Comparison of ENCODE assay signal across 1 worm cellular context in the genomic region with DNA sequence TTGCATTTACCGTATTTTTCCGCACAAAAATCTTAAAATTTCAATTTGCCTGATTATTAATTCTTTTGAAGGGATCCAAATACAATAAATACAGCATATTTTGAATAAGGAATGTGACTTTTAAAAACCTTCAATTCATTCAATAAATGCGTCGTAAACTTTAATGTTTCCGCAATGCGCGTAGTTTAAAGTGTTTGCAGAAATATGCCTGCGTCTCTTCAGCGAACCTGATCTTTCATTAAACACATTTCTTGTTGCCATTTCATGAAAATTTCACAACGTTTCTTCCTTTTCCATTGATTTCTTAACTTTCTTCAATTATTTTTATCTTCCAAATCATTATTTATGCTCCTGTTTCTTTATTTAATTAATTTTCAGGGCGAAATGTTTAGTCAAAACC.
TF ChIP-seq lines count a peak whose summit lies in the region.

Gene vps-37 (plus strand): TSS at position 378 of the 400 bp plus-strand sequence.

TF ChIP-seq in whole organism, L1 larva, 84 proteins besides CTCF, POLR2A, EP300 and RAD21 (continued from another document):
- TF ChIP-seq sptf-1 (tag; optimal IDR thresholded peaks at IDR 0.05; lab: Kevin White, UChicago) (no peak), grh-1 (GFP tag; IDR thresholded peaks at IDR 0.05; lab: Robert Waterston, UW) (peak; percentile 56; the same call in 1 of the 2 replicates), C16A3.4 (tag; optimal IDR thresholded peaks at IDR 0.05; lab: Kevin White, UChicago) (peak; percentile 87), elt-2 (tag; optimal IDR thresholded peaks at IDR 0.05; lab: Kevin White, UChicago) (no peak), nhr-237 (tag; optimal IDR thresholded peaks at IDR 0.05; lab: Kevin White, UChicago) (peak; percentile 27), lin-35 (GFP tag; optimal IDR thresholded peaks at IDR 0.05; lab: Kevin White, UChicago) (peak; percentile 88 to 90), vab-15 (tag; optimal IDR thresholded peaks at IDR 0.05; lab: Kevin White, UChicago) (no peak), lin-39 (tag; optimal IDR thresholded peaks at IDR 0.05; lab: Kevin White, UChicago) (peak; percentile 61), elt-3 (tag; optimal IDR thresholded peaks at IDR 0.05; lab: Kevin White, UChicago) (peak in 2 of 6 experiments; percentile 9 to 52), ceh-90 (tag; optimal IDR thresholded peaks at IDR 0.05; lab: Kevin White, UChicago) (no peak), efl-1 (optimal IDR thresholded peaks at IDR 0.05; lab: Kevin White, UChicago) (peak; percentile 91), efl-1 (GFP tag; optimal IDR thresholded peaks at IDR 0.05 in 1 of 2; lab: Kevin White, UChicago) (peak; percentile 83 to 98), hlh-4 (tag; optimal IDR thresholded peaks at IDR 0.05; lab: Kevin White, UChicago) (no peak), Y116A8C.19 (tag; optimal IDR thresholded peaks at IDR 0.05; lab: Kevin White, UChicago; ENCODE audit: borderline replicate concordance) (no peak), nhr-47 (tag; optimal IDR thresholded peaks at IDR 0.05; lab: Kevin White, UChicago) (peak; percentile 82), jun-1 (tag; optimal IDR thresholded peaks at IDR 0.05; lab: Kevin White, UChicago) (no peak), hlh-17 (GFP tag; optimal IDR thresholded peaks at IDR 0.05; lab: Kevin White, UChicago; ENCODE audit: borderline replicate concordance) (no peak), nhr-90 (tag; optimal IDR thresholded peaks at IDR 0.05; lab: Kevin White, UChicago; ENCODE audit: poor library complexity) (peak; percentile 74), aly-2 (tag; optimal IDR thresholded peaks at IDR 0.05; lab: Kevin White, UChicago) (peak; percentile 79), mab-9 (GFP tag; IDR thresholded peaks at IDR 0.05; lab: Robert Waterston, UW) (peak; percentile 68), sox-4 (tag; optimal IDR thresholded peaks at IDR 0.05; lab: Kevin White, UChicago) (peak; percentile 35), lin-14 (GFP tag; optimal IDR thresholded peaks at IDR 0.05; lab: Kevin White, UChicago) (peak; percentile 79), mef-2 (tag; optimal IDR thresholded peaks at IDR 0.05; lab: Kevin White, UChicago) (peak; percentile 47), C04F5.9 (tag; optimal IDR thresholded peaks at IDR 0.05; lab: Kevin White, UChicago) (peak; percentile 37), hpl-2 (GFP tag; optimal IDR thresholded peaks at IDR 0.05; lab: Kevin White, UChicago) (no peak)
